Worm (Caenorhabditis elegans): ENCODE measurements around the gene F43D2.6.

ce11 chrV:14682870-14683269 is 47.9 kb upstream of the F43D2.6 start:
- TF ChIP-seq nhr-10 (tag; optimal IDR thresholded peaks at IDR 0.05) (no peak), lin-39 (tag; optimal IDR thresholded peaks at IDR 0.05) (no peak), dmd-4 (tag; optimal IDR thresholded peaks at IDR 0.05) (no peak), blmp-1 (tag; optimal IDR thresholded peaks at IDR 0.05; ENCODE audit: insufficient read depth) (no peak), elt-1 (tag; optimal IDR thresholded peaks at IDR 0.05) (no peak), gmeb-1 (tag; optimal IDR thresholded peaks at IDR 0.05) (no peak), lin-13 (GFP tag; optimal IDR thresholded peaks at IDR 0.05) (no peak)
